Fruit fly (Drosophila melanogaster): ENCODE results near the gene Trpgamma.

Gene Trpgamma

DNA sequence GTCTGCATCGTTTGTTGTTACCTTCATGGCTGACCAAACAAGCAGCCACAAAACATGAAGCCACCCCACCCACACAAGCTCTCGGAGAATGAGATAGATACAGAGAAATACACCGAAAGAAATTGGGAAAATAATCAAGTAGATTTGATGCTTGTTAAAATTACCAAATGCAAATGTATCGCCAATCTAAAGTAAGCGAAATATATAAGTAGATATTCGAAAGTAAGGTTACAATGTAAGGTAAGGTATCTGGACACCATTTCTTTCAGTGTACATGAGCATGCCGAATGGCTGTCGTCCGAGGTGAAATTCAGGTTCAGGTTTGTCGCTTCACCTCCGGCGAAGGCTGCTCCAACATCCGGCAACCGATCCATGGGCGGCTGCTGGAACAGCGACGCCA, 4.2 kb downstream of the Trpgamma start (continued):
- TF ChIP-seq CG6792 (GFP tag; optimal IDR thresholded peaks at IDR 0.05) (no peak), eg (GFP tag; IDR thresholded peaks at IDR 0.05) (peak; percentile 74), fd59A (GFP tag; optimal IDR thresholded peaks at IDR 0.05) (no peak), CG31627 (GFP tag; optimal IDR thresholded peaks at IDR 0.05) (no peak), CG10631 (GFP tag; optimal IDR thresholded peaks at IDR 0.05) (peak; percentile 9), Hr38 (GFP tag; optimal IDR thresholded peaks at IDR 0.05) (no peak), acj6 (GFP tag; optimal IDR thresholded peaks at IDR 0.05) (no peak), dac (GFP tag; optimal IDR thresholded peaks at IDR 0.05) (no peak), CG6276 (GFP tag; optimal IDR thresholded peaks at IDR 0.05) (no peak), CG7368 (GFP tag; optimal IDR thresholded peaks at IDR 0.05) (no peak), Eip93F (GFP tag; optimal IDR thresholded peaks at IDR 0.05) (no peak), CG9139 (GFP tag; optimal IDR thresholded peaks at IDR 0.05) (no peak), Sox102F (GFP tag; optimal IDR thresholded peaks at IDR 0.05) (no peak), Ets96B (tag; optimal IDR thresholded peaks at IDR 0.05) (no peak), Ets21C (GFP tag; optimal IDR thresholded peaks at IDR 0.05) (no peak), OdsH (GFP tag; optimal IDR thresholded peaks at IDR 0.05) (no peak), fd85E (GFP tag; optimal IDR thresholded peaks at IDR 0.05) (no peak), Lpt (GFP tag; optimal IDR thresholded peaks at IDR 0.05) (no peak), CG6163 (GFP tag; IDR thresholded peaks at IDR 0.05) (peak; percentile 59; the same call in 1 of the 3 replicates), Blimp-1 (GFP tag; optimal IDR thresholded peaks at IDR 0.05) (no peak), net (GFP tag; optimal IDR thresholded peaks at IDR 0.05) (no peak), esn (GFP tag; optimal IDR thresholded peaks at IDR 0.05) (no peak)

DNA sequence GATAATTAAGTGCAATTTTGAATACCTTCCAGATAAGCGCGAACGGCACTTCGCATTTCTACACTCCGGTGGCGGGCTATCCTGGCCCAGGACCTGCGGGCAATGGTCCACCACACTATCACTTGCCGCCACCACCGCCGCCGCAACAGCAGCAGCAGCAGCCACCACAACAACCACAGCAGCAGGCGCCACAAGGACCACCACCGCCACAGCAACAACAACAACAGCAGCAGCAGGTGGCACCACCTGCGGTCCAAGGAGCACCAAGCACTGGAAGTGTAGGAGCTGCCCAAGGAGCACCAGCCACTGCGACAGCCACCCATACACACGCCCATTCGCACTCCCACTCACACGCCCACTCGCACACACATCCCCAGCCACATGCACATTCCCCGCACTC, 19.0 kb downstream of the Trpgamma start:
- no peak for TF ChIP-seq CG11762 (GFP tag; optimal IDR thresholded peaks at IDR 0.05; ENCODE audit: insufficient read depth)
- no peak for TF ChIP-seq salr (GFP tag; optimal IDR thresholded peaks at IDR 0.05)
- no peak for TF ChIP-seq cyc (GFP tag; optimal IDR thresholded peaks at IDR 0.05)
- no peak for TF ChIP-seq Hr39 (GFP tag; optimal IDR thresholded peaks at IDR 0.05)
- no peak for TF ChIP-seq net (GFP tag; optimal IDR thresholded peaks at IDR 0.05)
- no peak for TF ChIP-seq CG9139 (GFP tag; optimal IDR thresholded peaks at IDR 0.05)
- no peak for TF ChIP-seq spab (GFP tag; optimal IDR thresholded peaks at IDR 0.05)
- TF ChIP-seq Lpt (GFP tag; optimal IDR thresholded peaks at IDR 0.05), result no peak
- no peak for TF ChIP-seq CG8632 (GFP tag; optimal IDR thresholded peaks at IDR 0.05)
- no peak for TF ChIP-seq Eip78C (GFP tag)
- no peak for TF ChIP-seq CG3919 (GFP tag; optimal IDR thresholded peaks at IDR 0.05)
- no peak for TF ChIP-seq Met (GFP tag; optimal IDR thresholded peaks at IDR 0.05)
- TF ChIP-seq Hr4 (GFP tag; optimal IDR thresholded peaks at IDR 0.05), result no peak
- no peak for TF ChIP-seq CG10631 (GFP tag; optimal IDR thresholded peaks at IDR 0.05)
- TF ChIP-seq fd59A (GFP tag; optimal IDR thresholded peaks at IDR 0.05), result no peak
- TF ChIP-seq fd85E (GFP tag; optimal IDR thresholded peaks at IDR 0.05), result no peak
- no peak for TF ChIP-seq eg (GFP tag; IDR thresholded peaks at IDR 0.05)

DNA sequence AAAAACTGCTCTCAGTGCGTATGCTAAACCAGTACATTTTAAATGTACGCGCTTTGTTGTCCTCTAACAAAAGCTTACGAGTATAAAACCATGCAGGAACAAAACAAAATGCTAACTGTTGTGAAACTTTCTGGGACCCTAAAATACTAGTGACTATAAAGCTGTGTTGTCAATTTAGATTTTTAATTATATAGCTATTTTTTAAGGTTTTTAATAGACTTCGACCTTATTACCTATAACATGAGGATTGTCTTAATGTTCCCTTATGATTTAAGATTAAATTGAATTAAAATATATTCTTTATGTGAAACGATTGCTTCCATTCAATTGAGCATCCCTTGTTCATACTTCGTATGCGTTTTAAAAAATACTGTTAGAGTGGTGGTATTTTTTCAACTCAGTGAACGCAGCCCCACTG, 19.8 kb downstream of the Trpgamma start:
- TF ChIP-seq Blimp-1 (GFP tag; optimal IDR thresholded peaks at IDR 0.05) (no peak), CG3032 (tag; optimal IDR thresholded peaks at IDR 0.05) (peak; percentile 49), CG8319 (GFP tag; optimal IDR thresholded peaks at IDR 0.05) (no peak), CG11902 (GFP tag; optimal IDR thresholded peaks at IDR 0.05) (no peak), CG6276 (GFP tag; optimal IDR thresholded peaks at IDR 0.05) (no peak), CG10631 (GFP tag; optimal IDR thresholded peaks at IDR 0.05) (peak; percentile 63), salr (GFP tag; optimal IDR thresholded peaks at IDR 0.05) (no peak), CG34406 (GFP tag; optimal IDR thresholded peaks at IDR 0.05) (peak; percentile 51), fd85E (GFP tag; optimal IDR thresholded peaks at IDR 0.05) (no peak), fd59A (GFP tag; optimal IDR thresholded peaks at IDR 0.05) (no peak), OdsH (GFP tag; optimal IDR thresholded peaks at IDR 0.05) (no peak), dsx (GFP tag; optimal IDR thresholded peaks at IDR 0.05; ENCODE audit: poor library complexity, severe bottlenecking) (peak; percentile 61), pdm3 (GFP tag; optimal IDR thresholded peaks at IDR 0.05) (peak; percentile 55), CG6808 (GFP tag; optimal IDR thresholded peaks at IDR 0.05) (no peak), CG10669 (GFP tag; optimal IDR thresholded peaks at IDR 0.05) (no peak), Ets21C (GFP tag; optimal IDR thresholded peaks at IDR 0.05) (peak; percentile 28), achi (GFP tag; optimal IDR thresholded peaks at IDR 0.05) (peak; percentile 23), cyc (GFP tag; optimal IDR thresholded peaks at IDR 0.05) (peak; percentile 55), Ets96B (tag; optimal IDR thresholded peaks at IDR 0.05) (peak; percentile 48), CG7368 (GFP tag; optimal IDR thresholded peaks at IDR 0.05) (no peak), CG11762 (GFP tag; optimal IDR thresholded peaks at IDR 0.05; ENCODE audit: insufficient read depth) (no peak), CG3919 (GFP tag; optimal IDR thresholded peaks at IDR 0.05) (no peak), fkh (GFP tag; optimal IDR thresholded peaks at IDR 0.05) (no peak), Lpt (GFP tag; optimal IDR thresholded peaks at IDR 0.05) (no peak), CG6854 (GFP tag; optimal IDR thresholded peaks at IDR 0.05) (no peak), acj6 (GFP tag; optimal IDR thresholded peaks at IDR 0.05) (no peak), Sox102F (GFP tag; optimal IDR thresholded peaks at IDR 0.05) (peak; percentile 12), esn (GFP tag; optimal IDR thresholded peaks at IDR 0.05) (peak; percentile 73), Smox (GFP tag; optimal IDR thresholded peaks at IDR 0.05) (no peak), Hr38 (GFP tag; optimal IDR thresholded peaks at IDR 0.05) (no peak), CG6792 (GFP tag; optimal IDR thresholded peaks at IDR 0.05) (peak; percentile 30), svp (GFP tag) (peak; percentile 88)

All from whole organism, prepupa.